Worm (Caenorhabditis elegans) whole organism, young adult: ENCODE measurements around the gene H41C03.1.

Experiments
- B0336.3 ChIP-seq: fragments of 200-800 bp; sonication (Bioruptor generic); IDR thresholded peaks from 2 replicates; pipeline ENCODE4 v1.3.6; 2022; ENCODE audit warnings: missing genetic modification characterization, missing compliant biosample characterization
- C06A6.2 ChIP-seq: fragments of 200-800 bp; sonication (Bioruptor generic); conservative IDR thresholded peaks from 2 replicates; pipeline ENCODE4 v1.3.6; 2022; ENCODE audit warnings: missing genetic modification characterization, missing compliant biosample characterization
- D2030.7 ChIP-seq: fragments of 200-800 bp; sonication (Bioruptor generic); IDR thresholded peaks from 2 replicates; pipeline ENCODE4 v1.3.6; 2022; ENCODE audit warnings: missing genetic modification reagents, missing genetic modification characterization, missing compliant biosample characterization
- F33H1.4 ChIP-seq: fragments of 200-800 bp; sonication (Bioruptor generic); IDR thresholded peaks from 2 replicates; pipeline ENCODE4 v1.3.6; 2022; ENCODE audit warnings: missing genetic modification reagents, missing genetic modification characterization, missing compliant biosample characterization
- F52B5.7 ChIP-seq: sonication (generic microtip); optimal IDR thresholded peaks from 2 replicates; lab custom pipeline; 2016; ENCODE audit warnings: mild to moderate bottlenecking, missing genetic modification characterization, missing compliant biosample characterization
- Y53F4B.3 ChIP-seq: fragments of 200-800 bp; sonication (Bioruptor generic); IDR thresholded peaks from 2 replicates; pipeline ENCODE4 v1.3.6; 2022; ENCODE audit warnings: missing genetic modification reagents, missing genetic modification characterization, missing compliant biosample characterization
- Y56A3A.18 ChIP-seq: fragments of 200-800 bp; sonication (Bioruptor generic); IDR thresholded peaks from 2 replicates; pipeline ENCODE4 v1.3.6; 2022; ENCODE audit warnings: missing genetic modification reagents, missing genetic modification characterization, missing compliant biosample characterization
- Y95B8A.8 ChIP-seq: fragments of 200-800 bp; sonication (Bioruptor generic); IDR thresholded peaks from 2 replicates; pipeline ENCODE4 v1.3.6; 2022; ENCODE audit warnings: missing genetic modification reagents, missing genetic modification characterization, missing compliant biosample characterization
- attf-5 ChIP-seq: fragments of 200-800 bp; sonication (Bioruptor generic); optimal IDR thresholded peaks from 2 replicates; lab custom pipeline; 2018; ENCODE audit warnings: mild to moderate bottlenecking, missing genetic modification characterization, missing compliant biosample characterization
- attf-6 ChIP-seq: fragments of 200-800 bp; sonication (Bioruptor generic); IDR thresholded peaks from 2 replicates; pipeline ENCODE4 v1.3.6; 2022; ENCODE audit warnings: missing genetic modification reagents, missing genetic modification characterization, missing compliant biosample characterization
- bed-2 ChIP-seq: fragments of 200-800 bp; sonication (Bioruptor generic); IDR thresholded peaks from 2 replicates; pipeline ENCODE4 v1.3.6; 2022; ENCODE audit warnings: missing genetic modification reagents, missing genetic modification characterization, missing compliant biosample characterization
- cebp-2 ChIP-seq: fragments of 200-800 bp; sonication (Bioruptor generic); IDR thresholded peaks from 2 replicates; pipeline ENCODE4 v1.3.6; 2022; ENCODE audit warnings: missing genetic modification characterization, missing compliant biosample characterization
- ceh-40 ChIP-seq: fragments of 200-800 bp; sonication (Bioruptor generic); IDR thresholded peaks from 2 replicates; pipeline ENCODE4 v1.3.6; 2022; ENCODE audit warnings: missing genetic modification characterization, missing compliant biosample characterization
- ceh-91 ChIP-seq: fragments of 200-800 bp; sonication (Bioruptor generic); IDR thresholded peaks from 2 replicates; pipeline ENCODE4 v1.3.6; 2022; ENCODE audit warnings: missing genetic modification reagents, missing genetic modification characterization, missing compliant biosample characterization
- chd-7 ChIP-seq: sonication (generic microtip); optimal IDR thresholded peaks from 2 replicates; lab custom pipeline; 2016; ENCODE audit warnings: mild to moderate bottlenecking, missing genetic modification characterization, moderate library complexity, missing compliant biosample characterization
- dox-1 ChIP-seq: fragments of 200-800 bp; sonication (Bioruptor generic); IDR thresholded peaks from 2 replicates; pipeline ENCODE4 v1.3.6; 2022; ENCODE audit warnings: missing genetic modification reagents, missing genetic modification characterization, missing compliant biosample characterization
- dpl-1 ChIP-seq: fragments of 150-350 bp; optimal IDR thresholded peaks from 2 replicates; lab custom pipeline; 2014; ENCODE audit warnings: missing biosample characterization, missing genetic modification reagents, missing genetic modification characterization
- efl-1 ChIP-seq: fragments of 150-350 bp; optimal IDR thresholded peaks from 2 replicates; lab custom pipeline; 2014; ENCODE audit warnings: missing biosample characterization, missing genetic modification reagents, missing genetic modification characterization
- ets-4 ChIP-seq: fragments of 200-800 bp; sonication (Bioruptor generic); optimal IDR thresholded peaks from 2 replicates; lab custom pipeline; 2018; ENCODE audit warnings: mild to moderate bottlenecking, missing genetic modification characterization, missing compliant biosample characterization
- him-1 ChIP-seq: sonication (generic microtip); optimal IDR thresholded peaks from 2 replicates; lab custom pipeline; 2016; ENCODE audit warnings: missing genotype, missing genetic modification reagents, missing genetic modification characterization, missing compliant biosample characterization
- hlh-26 ChIP-seq: fragments of 200-800 bp; sonication (Bioruptor generic); conservative IDR thresholded peaks from 2 replicates; pipeline ENCODE4 v1.3.6; 2022; ENCODE audit warnings: missing genetic modification reagents, missing genetic modification characterization, missing compliant biosample characterization
- hmg-1.2 ChIP-seq: fragments of 200-800 bp; sonication (Bioruptor generic); IDR thresholded peaks from 2 replicates; pipeline ENCODE4 v1.3.6; 2022; ENCODE audit warnings: missing genetic modification reagents, missing genetic modification characterization, missing compliant biosample characterization
- let-526 ChIP-seq: fragments of 200-800 bp; sonication (Bioruptor generic); IDR thresholded peaks from 2 replicates; pipeline ENCODE4 v1.3.6; 2022; ENCODE audit warnings: missing genetic modification reagents, missing genetic modification characterization, missing compliant biosample characterization
- lsl-1 ChIP-seq: fragments of 200-800 bp; sonication (Bioruptor generic); optimal IDR thresholded peaks from 2 replicates; lab custom pipeline; 2018; ENCODE audit warnings: mild to moderate bottlenecking, missing genetic modification characterization, moderate library complexity, missing compliant biosample characterization
- madf-6 ChIP-seq: fragments of 200-800 bp; sonication (Bioruptor generic); IDR thresholded peaks from 2 replicates; pipeline ENCODE4 v1.3.6; 2022; ENCODE audit warnings: missing genetic modification reagents, missing genetic modification characterization, missing compliant biosample characterization
- nfya-2 ChIP-seq: fragments of 200-800 bp; sonication (Bioruptor generic); IDR thresholded peaks from 2 replicates; pipeline ENCODE4 v1.3.6; 2022; ENCODE audit warnings: missing genetic modification reagents, missing genetic modification characterization, missing compliant biosample characterization
- nfyb-1 ChIP-seq: fragments of 200-800 bp; sonication (Bioruptor generic); IDR thresholded peaks from 2 replicates; pipeline ENCODE4 v1.3.6; 2022; ENCODE audit warnings: missing genetic modification reagents, missing genetic modification characterization, missing compliant biosample characterization
- pbrm-1 ChIP-seq: fragments of 200-800 bp; sonication (Bioruptor generic); IDR thresholded peaks from 2 replicates; pipeline ENCODE4 v1.3.6; 2022; ENCODE audit warnings: missing genetic modification reagents, missing genetic modification characterization, missing compliant biosample characterization
- pha-4 ChIP-seq: fragments of 150-350 bp; sonication (generic microtip); optimal IDR thresholded peaks from 2 replicates; lab custom pipeline; 2014; ENCODE audit warnings: missing biosample characterization, missing genetic modification reagents, missing genetic modification characterization
- rcor-1 ChIP-seq: fragments of 200-800 bp; sonication (Bioruptor generic); IDR thresholded peaks from 2 replicates; pipeline ENCODE4 v1.3.6; 2022; ENCODE audit warnings: missing genetic modification reagents, missing genetic modification characterization, missing compliant biosample characterization
- snpc-1.3 ChIP-seq: sonication (generic microtip); optimal IDR thresholded peaks from 2 replicates; lab custom pipeline; 2017; ENCODE audit warnings: missing genetic modification characterization, mild to moderate bottlenecking, missing compliant biosample characterization, antibody characterized with exemption, moderate library complexity, missing genotype, missing genetic modification reagents; ENCODE audit not compliant: insufficient read depth
- snpc-4 ChIP-seq, 5 experiments: fragments of 150-350 bp in 1 of 5; sonication (generic microtip) in 4 of 5; optimal IDR thresholded peaks; 2 replicates each; lab custom pipeline; 2014 to 2018; ENCODE audit warnings: missing genetic modification characterization in 5 of 5, missing biosample characterization in 3 of 5, antibody characterized with exemption in 2 of 5, mild to moderate bottlenecking in 2 of 5, missing compliant biosample characterization in 2 of 5, missing genotype in 2 of 5, moderate library complexity in 2 of 5, missing genetic modification reagents in 1 of 5
- somi-1 ChIP-seq: fragments of 200-800 bp; sonication (Bioruptor generic); optimal IDR thresholded peaks from 2 replicates; lab custom pipeline; 2018; ENCODE audit warnings: mild to moderate bottlenecking, missing genetic modification characterization, missing compliant biosample characterization
- unc-130 ChIP-seq: sonication (generic microtip); optimal IDR thresholded peaks from 2 replicates; lab custom pipeline; 2016; ENCODE audit warnings: missing genetic modification reagents, missing genetic modification characterization, missing compliant biosample characterization
- ztf-6 ChIP-seq: fragments of 200-800 bp; sonication (Bioruptor generic); IDR thresholded peaks from 2 replicates; pipeline ENCODE4 v1.3.6; 2022; ENCODE audit warnings: missing genetic modification reagents, missing genetic modification characterization, missing compliant biosample characterization

The H41C03.1 gene

ce11 chrII:5819655-5820054, 34.6 kb upstream of the H41C03.1 start (continued):
- TF ChIP-seq bed-2 (GFP tag; lab: Robert Waterston, UW) (0 out of 2 replicates have a peak, but pooled peaks have one; percentile 24), him-1 (peak; percentile 40), attf-5 (GFP tag; lab: Kevin White, UChicago) (peak; percentile 31), unc-130 (GFP tag; lab: Kevin White, UChicago) (peak; percentile 9), rcor-1 (GFP tag; lab: Robert Waterston, UW) (peak; percentile 68), pha-4 (tag; lab: Kevin White, UChicago) (no peak), snpc-1.3 (no peak), attf-6 (0 out of 2 replicates have a peak, but pooled peaks have one; percentile 35), Y95B8A.8 (0 out of 2 replicates have a peak, but pooled peaks have one; percentile 21), hlh-26 (GFP tag; lab: Robert Waterston, UW) (no peak), chd-7 (tag; lab: Kevin White, UChicago) (no peak), madf-6 (GFP tag; lab: Robert Waterston, UW) (peak; percentile 53), efl-1 (GFP tag; lab: Kevin White, UChicago) (no peak), F33H1.4 (GFP tag; lab: Robert Waterston, UW) (peak; percentile 39; the same call in 1 of the 2 replicates), let-526 (GFP tag; lab: Robert Waterston, UW) (0 out of 2 replicates have a peak, but pooled peaks have one; percentile 14), dox-1 (peak; percentile 70), pbrm-1 (GFP tag; lab: Robert Waterston, UW) (0 out of 2 replicates have a peak, but pooled peaks have one; percentile 41), ceh-91 (GFP tag; lab: Robert Waterston, UW) (0 out of 2 replicates have a peak, but pooled peaks have one; percentile 55), D2030.7 (GFP tag; lab: Robert Waterston, UW) (peak; percentile 51; the same call in 1 of the 2 replicates), ets-4 (no peak), lsl-1 (GFP tag; lab: Kevin White, UChicago) (peak; percentile 58), C06A6.2 (no peak)

ce11 chrII:5820282-5820762, 33.9 kb upstream of the H41C03.1 start, which contains the start of gene ehs-1:
TSS of gene ehs-1 (plus strand) at chrII:5820712.
- TF ChIP-seq ceh-40 (no peak), hmg-1.2 (GFP tag; lab: Robert Waterston, UW) (0 out of 2 replicates have a peak, but pooled peaks have one; percentile 4), nfyb-1 (0 out of 2 replicates have a peak, but pooled peaks have one; percentile 8)
- TF ChIP-seq, all 124 proteins: peak for 2

ce11 chrII:5827364-5827763, 26.9 kb upstream of the H41C03.1 start, which contains the start of gene tbc-2:
TSS of gene tbc-2 (minus strand) at chrII:5827443.
- no peak for TF ChIP-seq B0336.3 (GFP tag; lab: Robert Waterston, UW)
- TF ChIP-seq somi-1 (GFP tag; lab: Kevin White, UChicago): no peak
- TF ChIP-seq ztf-6: no peak
- no peak for TF ChIP-seq F52B5.7
- TF ChIP-seq nfya-2 (GFP tag; lab: Robert Waterston, UW): no peak
- no peak for TF ChIP-seq rcor-1 (GFP tag; lab: Robert Waterston, UW)
- TF ChIP-seq madf-6 (GFP tag; lab: Robert Waterston, UW): no peak
- TF ChIP-seq F33H1.4 (GFP tag; lab: Robert Waterston, UW): no peak
- no peak for TF ChIP-seq Y53F4B.3 (GFP tag; lab: Robert Waterston, UW)
- no peak for TF ChIP-seq dpl-1
- no peak for TF ChIP-seq ets-4
- no peak for TF ChIP-seq bed-2 (GFP tag; lab: Robert Waterston, UW)
- no peak for TF ChIP-seq D2030.7 (GFP tag; lab: Robert Waterston, UW)
- TF ChIP-seq snpc-4 (GFP tag; optimal IDR thresholded peaks at IDR 0.05; lab: Kevin White, UChicago): no peak
- no peak for TF ChIP-seq snpc-4 (tag; optimal IDR thresholded peaks at IDR 0.05; lab: Kevin White, UChicago)
- no peak for TF ChIP-seq cebp-2 (GFP tag; lab: Robert Waterston, UW)
- no peak for TF ChIP-seq Y56A3A.18 (GFP tag; lab: Robert Waterston, UW)
